Fruit fly (Drosophila melanogaster) whole organism, embryonic: Measurements from ENCODE around the gene CG5861.

Source experiments
- Blimp-1 ChIP-seq: fragments of 200-800 bp; sonication (Bioruptor generic); optimal IDR thresholded peaks from 3 replicates; lab custom pipeline; 2018; ENCODE audit warnings: missing biosample characterization, missing genetic modification characterization, mild to moderate bottlenecking, moderate library complexity, missing genetic modification reagents
- BtbVII ChIP-seq: fragments of 200-800 bp; sonication (Bioruptor generic); optimal IDR thresholded peaks from 3 replicates; lab custom pipeline; 2017; ENCODE audit warnings: missing biosample characterization, mild to moderate bottlenecking, missing genetic modification characterization
- Bteb2 ChIP-seq: fragments of 200-800 bp; sonication (Bioruptor generic); optimal IDR thresholded peaks from 2 replicates; lab custom pipeline; 2016; ENCODE audit warnings: missing biosample characterization, missing genetic modification characterization
- CG11093 ChIP-seq: fragments of 200-800 bp; sonication (Bioruptor generic); IDR thresholded peaks from 3 replicates; pipeline ENCODE4 v1.3.6; 2022; ENCODE audit warnings: missing biosample characterization, missing genetic modification characterization
- CG12071 ChIP-seq: fragments of 200-800 bp; sonication (Bioruptor generic); optimal IDR thresholded peaks from 3 replicates; lab custom pipeline; 2018; ENCODE audit warnings: missing biosample characterization, mild to moderate bottlenecking, missing genetic modification characterization
- CG12391 ChIP-seq: fragments of 200-800 bp; sonication (Bioruptor generic); optimal IDR thresholded peaks from 3 replicates; lab custom pipeline; 2018; ENCODE audit warnings: missing biosample characterization, mild to moderate bottlenecking, missing genetic modification characterization, moderate library complexity
- CG12659 ChIP-seq: fragments of 200-800 bp; sonication (Bioruptor generic); optimal IDR thresholded peaks from 3 replicates; lab custom pipeline; 2017; ENCODE audit warnings: mild to moderate bottlenecking, missing biosample characterization, missing genetic modification reagents, missing genetic modification characterization
- CG13775 ChIP-seq: fragments of 200-800 bp; sonication (Bioruptor generic); optimal IDR thresholded peaks from 3 replicates; lab custom pipeline; 2017; ENCODE audit warnings: missing biosample characterization, mild to moderate bottlenecking, missing genetic modification characterization
- CG14014 ChIP-seq: fragments of 200-800 bp; sonication (Bioruptor generic); IDR thresholded peaks from 2 replicates; pipeline ENCODE4 v1.3.6; 2022; ENCODE audit warnings: missing biosample characterization, missing genetic modification characterization
- CG14710 ChIP-seq: fragments of 200-800 bp; sonication (Bioruptor generic); optimal IDR thresholded peaks from 3 replicates; lab custom pipeline; 2019; ENCODE audit warnings: missing biosample characterization, mild to moderate bottlenecking, missing genetic modification characterization, moderate library complexity
- CG17829 ChIP-seq: fragments of 200-800 bp; optimal IDR thresholded peaks from 2 replicates; lab custom pipeline; 2019; ENCODE audit warnings: missing biosample characterization, mild to moderate bottlenecking, missing genetic modification characterization, moderate library complexity
- CG2116 ChIP-seq: fragments of 200-800 bp; sonication (Bioruptor generic); optimal IDR thresholded peaks from 3 replicates; lab custom pipeline; 2018; ENCODE audit warnings: missing biosample characterization, mild to moderate bottlenecking, missing genetic modification characterization
- CG3065 ChIP-seq: fragments of 200-800 bp; sonication (Bioruptor generic); optimal IDR thresholded peaks from 2 replicates; lab custom pipeline; 2016; ENCODE audit warnings: missing biosample characterization, missing genetic modification characterization
- CG3995 ChIP-seq: fragments of 200-800 bp; sonication (Bioruptor generic); optimal IDR thresholded peaks from 3 replicates; lab custom pipeline; 2016; ENCODE audit warnings: missing biosample characterization, missing genetic modification characterization
- CG4328 ChIP-seq: fragments of 200-800 bp; sonication (Bioruptor generic); optimal IDR thresholded peaks from 3 replicates; lab custom pipeline; 2017; ENCODE audit warnings: missing biosample characterization, missing genetic modification reagents, missing genetic modification characterization
- CG4360 ChIP-seq: fragments of 200-800 bp; sonication (Bioruptor generic); IDR thresholded peaks from 2 replicates; pipeline ENCODE4 v1.3.6; 2022; ENCODE audit warnings: missing biosample characterization, missing genetic modification characterization
- CG4707 ChIP-seq: fragments of 200-800 bp; sonication (Bioruptor generic); optimal IDR thresholded peaks from 2 replicates; lab custom pipeline; 2018; ENCODE audit warnings: missing biosample characterization, mild to moderate bottlenecking, missing genetic modification characterization, moderate library complexity
- CG8944 ChIP-seq: fragments of 200-800 bp; sonication (Bioruptor generic); optimal IDR thresholded peaks from 3 replicates; lab custom pipeline; 2016; ENCODE audit warnings: missing biosample characterization, missing genetic modification characterization
- CG9817 ChIP-seq: fragments of 200-800 bp; sonication (Bioruptor generic); optimal IDR thresholded peaks from 2 replicates; lab custom pipeline; 2018; ENCODE audit warnings: missing biosample characterization, mild to moderate bottlenecking, missing genetic modification characterization, moderate library complexity
- Chrac-16 ChIP-seq: fragments of 200-800 bp; sonication (Bioruptor generic); optimal IDR thresholded peaks from 3 replicates; lab custom pipeline; 2016; ENCODE audit warnings: missing biosample characterization, missing genetic modification characterization
- Deaf1 ChIP-seq: fragments of 200-800 bp; optimal IDR thresholded peaks from 3 replicates; lab custom pipeline; 2019; ENCODE audit warnings: missing biosample characterization, mild to moderate bottlenecking, missing genetic modification characterization, moderate library complexity
- Dip2 ChIP-seq: fragments of 200-800 bp; sonication (Bioruptor generic); IDR thresholded peaks from 2 replicates; pipeline ENCODE4 v1.3.6; 2022; ENCODE audit warnings: missing biosample characterization, missing genetic modification characterization
- Dp ChIP-seq: fragments of 200-800 bp; sonication (Bioruptor generic); optimal IDR thresholded peaks from 2 replicates; lab custom pipeline; 2018; ENCODE audit warnings: missing biosample characterization, mild to moderate bottlenecking, missing genetic modification characterization, moderate library complexity
- HLH3B ChIP-seq: fragments of 200-800 bp; sonication (Bioruptor generic); IDR thresholded peaks from 2 replicates; pipeline ENCODE4 v1.3.6; 2022; ENCODE audit warnings: missing biosample characterization, missing genetic modification characterization
- Hmx ChIP-seq: fragments of 200-800 bp; sonication (Bioruptor generic); optimal IDR thresholded peaks from 2 replicates; lab custom pipeline; 2016; ENCODE audit warnings: missing biosample characterization, missing genetic modification characterization
- Hr3 ChIP-seq: fragments of 200-800 bp; sonication (Bioruptor generic); optimal IDR thresholded peaks from 3 replicates; lab custom pipeline; 2016; ENCODE audit warnings: missing biosample characterization, missing genetic modification characterization
- MBD-R2 ChIP-seq: fragments of 200-800 bp; sonication (Bioruptor generic); IDR thresholded peaks from 2 replicates; pipeline ENCODE4 v1.3.6; 2022; ENCODE audit warnings: missing biosample characterization, missing genetic modification characterization
- Mad ChIP-seq: fragments of 200-800 bp; sonication (Bioruptor generic); optimal IDR thresholded peaks from 2 replicates; lab custom pipeline; 2016; ENCODE audit warnings: missing biosample characterization, missing genetic modification characterization
- Med ChIP-seq: fragments of 200-800 bp; sonication (Bioruptor generic); peaks from one replicate; lab custom pipeline; 2016; ENCODE audit warnings: missing biosample characterization, missing genetic modification characterization, mild to moderate bottlenecking, inconsistent platforms, moderate library complexity
- Nf-YA ChIP-seq: fragments of 200-800 bp; sonication (Bioruptor generic); IDR thresholded peaks from 2 replicates; pipeline ENCODE4 v1.3.6; 2022; ENCODE audit warnings: missing biosample characterization, missing genetic modification characterization
- Nf-YB ChIP-seq: fragments of 200-800 bp; sonication (Bioruptor generic); optimal IDR thresholded peaks from 3 replicates; lab custom pipeline; 2019; ENCODE audit warnings: missing biosample characterization, mild to moderate bottlenecking, missing genetic modification characterization, moderate library complexity
- Oli ChIP-seq: fragments of 200-800 bp; sonication (Bioruptor generic); optimal IDR thresholded peaks from 2 replicates; lab custom pipeline; 2018; ENCODE audit warnings: missing biosample characterization, mild to moderate bottlenecking, missing genetic modification characterization, moderate library complexity
- Optix ChIP-seq: fragments of 200-800 bp; sonication (Bioruptor generic); IDR thresholded peaks from 3 replicates; pipeline ENCODE4 v1.3.6; 2022; ENCODE audit warnings: missing biosample characterization, missing genetic modification characterization
- Six4 ChIP-seq: fragments of 200-800 bp; sonication (Bioruptor generic); optimal IDR thresholded peaks from 2 replicates; lab custom pipeline; 2016; ENCODE audit warnings: missing biosample characterization, missing genetic modification characterization
- Tbp ChIP-seq: fragments of >200 bp; optimal IDR thresholded peaks from 2 replicates; lab custom pipeline; 2018; ENCODE audit warnings: missing biosample characterization, missing genetic modification characterization
- cas ChIP-seq: fragments of 200-800 bp; sonication (Bioruptor generic); IDR thresholded peaks from 2 replicates; pipeline ENCODE4 v1.3.6; 2022; ENCODE audit warnings: missing biosample characterization, missing genetic modification characterization
- cg ChIP-seq: fragments of 200-800 bp; sonication (Bioruptor generic); optimal IDR thresholded peaks from 3 replicates; lab custom pipeline; 2019; ENCODE audit warnings: missing biosample characterization, mild to moderate bottlenecking, missing genetic modification characterization, moderate library complexity
- esg ChIP-seq: fragments of 200-800 bp; sonication (Bioruptor generic); conservative IDR thresholded peaks from 2 replicates; pipeline ENCODE4 v1.3.6; 2022; ENCODE audit warnings: missing biosample characterization, missing genetic modification characterization
- gfzf ChIP-seq: fragments of 200-800 bp; sonication (Bioruptor generic); optimal IDR thresholded peaks from 2 replicates; lab custom pipeline; 2016; ENCODE audit warnings: missing biosample characterization, mild to moderate bottlenecking, missing genetic modification characterization, moderate library complexity
- kah ChIP-seq: fragments of 200-800 bp; sonication (Bioruptor generic); optimal IDR thresholded peaks from 2 replicates; lab custom pipeline; 2018; ENCODE audit warnings: missing biosample characterization, mild to moderate bottlenecking, missing genetic modification characterization
- otp ChIP-seq: fragments of 200-800 bp; sonication (Bioruptor generic); IDR thresholded peaks from 3 replicates; pipeline ENCODE4, ENCODE4 v1.3.6; 2022; ENCODE audit warnings: missing biosample characterization, missing genetic modification characterization
- pita ChIP-seq: fragments of 200-800 bp; sonication (Bioruptor generic); optimal IDR thresholded peaks from 2 replicates; lab custom pipeline; 2017; ENCODE audit warnings: missing biosample characterization, mild to moderate bottlenecking, missing genetic modification characterization
- rib ChIP-seq: fragments of 200-800 bp; sonication (Bioruptor generic); IDR thresholded peaks from 2 replicates; pipeline ENCODE4 v1.3.6; 2022; ENCODE audit warnings: missing biosample characterization, missing genetic modification characterization
- sc ChIP-seq, 3 experiments: fragments of >200 bp in 2 of 3; fragments of 200-800 bp in 1 of 3; sonication (Bioruptor generic) in 1 of 3; optimal IDR thresholded peaks; 2 replicates in 2 of 3; 3 replicates in 1 of 3; lab custom pipeline; 2017; ENCODE audit warnings: mild to moderate bottlenecking in 1 of 3, missing biosample characterization in 1 of 3, missing genetic modification characterization in 1 of 3, missing genetic modification reagents in 1 of 3
- sd ChIP-seq: fragments of 200-800 bp; sonication (Bioruptor generic); optimal IDR thresholded peaks from 3 replicates; lab custom pipeline; 2018; ENCODE audit warnings: missing biosample characterization, mild to moderate bottlenecking, missing genetic modification characterization, moderate library complexity
- sens ChIP-seq: fragments of 200-800 bp; sonication (Bioruptor generic); peaks from one replicate; lab custom pipeline; 2016; ENCODE audit warnings: missing biosample characterization, missing genetic modification characterization
- slp2 ChIP-seq: fragments of 200-800 bp; sonication (Bioruptor generic); optimal IDR thresholded peaks from 2 replicates; lab custom pipeline; 2016; ENCODE audit warnings: missing biosample characterization, missing genetic modification characterization
- sna ChIP-seq: fragments of 200-800 bp; sonication (Bioruptor generic); IDR thresholded peaks from 2 replicates; pipeline ENCODE4 v1.3.6; 2022; ENCODE audit warnings: missing biosample characterization, missing genetic modification characterization; ENCODE audit not compliant: partially characterized antibody
- twi ChIP-seq: fragments of 200-800 bp; optimal IDR thresholded peaks from 2 replicates; lab custom pipeline; 2019; ENCODE audit warnings: missing biosample characterization, mild to moderate bottlenecking, missing genetic modification characterization, moderate library complexity
- zf30C ChIP-seq: fragments of 200-800 bp; sonication (Bioruptor generic); optimal IDR thresholded peaks from 3 replicates; lab custom pipeline; 2018; ENCODE audit warnings: missing biosample characterization, mild to moderate bottlenecking, missing genetic modification characterization

CG5861 gene

DNA sequence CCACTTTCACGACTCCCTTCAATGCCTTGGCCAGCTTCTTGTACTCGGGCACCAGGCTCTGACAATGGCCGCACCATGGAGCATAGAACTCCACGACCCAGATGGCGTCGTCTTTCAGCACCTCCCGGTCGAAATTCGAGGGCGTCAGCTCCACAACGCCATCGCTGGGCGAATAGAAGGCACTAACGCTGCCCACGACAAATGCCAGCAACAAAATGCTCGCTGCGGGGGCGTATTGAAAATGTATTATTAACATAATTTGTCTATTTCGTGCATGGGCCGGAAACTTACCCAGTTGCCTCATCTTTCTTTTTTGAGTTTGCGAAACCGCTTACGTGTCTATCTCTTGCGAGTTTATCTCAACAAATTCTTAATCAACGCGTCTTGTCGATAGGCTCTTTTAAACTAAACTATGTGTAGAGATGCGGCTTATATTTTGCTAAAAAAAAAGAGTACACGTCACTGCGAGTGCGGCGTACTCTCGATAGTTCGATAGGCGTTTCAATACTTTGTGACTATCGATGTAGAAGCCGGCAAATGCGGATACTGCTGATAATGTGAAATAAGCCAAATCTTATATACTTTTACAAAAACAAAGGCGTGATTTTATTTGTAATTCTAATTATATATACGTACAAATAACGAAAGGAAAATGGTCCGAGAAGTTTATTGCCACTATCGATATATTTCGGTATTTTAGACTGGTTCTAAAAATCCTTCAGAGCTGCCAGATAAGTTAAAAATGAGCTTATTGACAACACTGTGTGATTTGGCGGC lies 49.3 kb upstream of the CG5861 start, which contains the start of gene CaBP1 (continued):
- TF ChIP-seq CG2116 (GFP tag; lab: Kevin White, UChicago) = peak; percentile 80
- no peak for TF ChIP-seq Dip2 (GFP tag; lab: Robert Waterston, UW)
- no peak for TF ChIP-seq CG12071 (GFP tag; lab: Kevin White, UChicago)
- TF ChIP-seq Optix = no peak
- no peak for TF ChIP-seq zf30C
- TF ChIP-seq CG11093 (GFP tag; lab: Robert Waterston, UW) = no peak
- no peak for TF ChIP-seq CG14014 (GFP tag; lab: Robert Waterston, UW)
- TF ChIP-seq Hr3 (GFP tag; lab: Kevin White, UChicago) = no peak
- TF ChIP-seq CG4707 = no peak
- no peak for TF ChIP-seq Bteb2 (GFP tag; lab: Kevin White, UChicago)
- TF ChIP-seq rib = no peak
- TF ChIP-seq HLH3B (GFP tag; lab: Robert Waterston, UW) = no peak
- TF ChIP-seq Blimp-1 = no peak
- no peak for TF ChIP-seq cg (GFP tag; lab: Kevin White, UChicago)
- no peak for TF ChIP-seq CG12391 (tag; lab: Kevin White, UChicago)
- TF ChIP-seq Deaf1 (tag; lab: Kevin White, UChicago) = no peak
- no peak for TF ChIP-seq otp (GFP tag; lab: Robert Waterston, UW)
- no peak for TF ChIP-seq Hmx (GFP tag; lab: Kevin White, UChicago)
- TF ChIP-seq sd (tag; lab: Kevin White, UChicago) = no peak
- peak; percentile 50 for TF ChIP-seq CG12659 (GFP tag; lab: Kevin White, UChicago)
- no peak for TF ChIP-seq sc (optimal IDR thresholded peaks at IDR 0.05; lab: Kevin White, UChicago)
- TF ChIP-seq sc (GFP tag; optimal IDR thresholded peaks at IDR 0.05; lab: Kevin White, UChicago) = no peak
- TF ChIP-seq CG13775 (GFP tag; lab: Kevin White, UChicago) = no peak
- peak; percentile 79 for TF ChIP-seq CG3995 (GFP tag; lab: Kevin White, UChicago)
- no peak for TF ChIP-seq esg (GFP tag; lab: Robert Waterston, UW)
- TF ChIP-seq MBD-R2 (GFP tag; lab: Robert Waterston, UW) = no peak
- no peak for TF ChIP-seq cas (GFP tag; lab: Robert Waterston, UW)
- TF ChIP-seq Chrac-16 (GFP tag; lab: Kevin White, UChicago) = no peak
- no peak for TF ChIP-seq Nf-YB
- TF ChIP-seq CG8944 (GFP tag; lab: Kevin White, UChicago) = no peak
- TF ChIP-seq Med (GFP tag; lab: Kevin White, UChicago) = peak; percentile 71
- no peak for TF ChIP-seq Nf-YA
- no peak for TF ChIP-seq pita (GFP tag; lab: Kevin White, UChicago)
- peak; percentile 59 for TF ChIP-seq CG14710 (tag; lab: Kevin White, UChicago)
- TF ChIP-seq CG9817 (tag; lab: Kevin White, UChicago) = no peak
- TF ChIP-seq sens (GFP tag; lab: Kevin White, UChicago) = peak; percentile 85
- TF ChIP-seq CG3065 (GFP tag; lab: Kevin White, UChicago) = no peak
- peak; percentile 96 for TF ChIP-seq sna (GFP tag; lab: Robert Waterston, UW)
- TF ChIP-seq twi = no peak
- no peak for TF ChIP-seq Oli
- TF ChIP-seq Dp (GFP tag; lab: Kevin White, UChicago) = peak; percentile 88
- TF ChIP-seq slp2 (GFP tag; lab: Kevin White, UChicago) = no peak
- TF ChIP-seq Six4 = no peak
- no peak for TF ChIP-seq Tbp (GFP tag; lab: Kevin White, UChicago)
- TF ChIP-seq kah (GFP tag; lab: Kevin White, UChicago) = no peak
- TF ChIP-seq CG4328 (GFP tag; lab: Kevin White, UChicago) = no peak
- no peak for TF ChIP-seq Mad (GFP tag; lab: Kevin White, UChicago)
- TF ChIP-seq CG4360 (GFP tag; lab: Robert Waterston, UW) = no peak
- TF ChIP-seq CG17829 (tag; lab: Kevin White, UChicago) = peak; percentile 31
- TF ChIP-seq gfzf (GFP tag; lab: Kevin White, UChicago) = peak; percentile 18
- TF ChIP-seq BtbVII = no peak
